Fruit fly (Drosophila melanogaster): ENCODE results near the gene Sk2.

DNA sequence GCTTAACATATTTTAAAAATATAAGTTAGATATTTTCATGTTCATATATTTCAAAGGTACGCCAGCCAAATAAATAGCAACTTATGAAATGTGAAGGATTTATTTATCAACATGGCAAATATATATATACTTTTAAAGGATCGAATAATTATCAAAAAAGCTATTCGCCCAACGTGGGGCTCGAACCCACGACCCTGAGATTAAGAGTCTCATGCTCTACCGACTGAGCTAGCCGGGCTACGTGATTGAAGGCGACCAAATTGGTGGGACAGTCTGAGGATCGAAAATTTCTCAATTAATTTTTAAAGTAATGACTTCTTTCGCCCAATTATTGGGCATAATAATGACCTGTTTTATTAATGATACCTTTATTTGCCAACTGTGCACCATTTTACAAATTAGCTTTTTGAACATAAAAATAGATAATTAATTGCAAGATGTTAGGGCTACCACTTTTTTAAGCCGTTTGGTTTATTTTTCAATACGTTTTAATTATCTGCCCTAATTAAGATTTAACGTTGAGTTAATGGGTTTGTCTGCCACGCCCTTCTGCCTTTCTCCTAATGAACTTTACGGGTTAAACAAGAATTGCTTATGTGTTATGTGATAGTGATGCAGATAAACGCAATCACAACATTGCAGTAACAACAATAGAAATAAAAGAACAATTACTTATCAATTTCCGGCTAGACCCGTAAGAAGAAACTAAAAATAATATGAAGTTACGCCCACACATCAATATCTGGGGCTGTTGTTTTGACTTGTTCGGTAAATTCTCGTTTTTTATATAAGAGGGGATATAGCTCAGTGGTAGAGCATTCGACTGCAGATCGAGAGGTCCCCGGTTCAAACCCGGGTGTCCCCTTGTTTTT lies 50.1 kb downstream of the Sk2 start:
- no peak for TF ChIP-seq Mnt (GFP tag; optimal IDR thresholded peaks at IDR 0.05)
- no peak for TF ChIP-seq Crg-1 (GFP tag; optimal IDR thresholded peaks at IDR 0.05)
- TF ChIP-seq CG14711 (tag; optimal IDR thresholded peaks at IDR 0.05): no peak
- no peak for TF ChIP-seq CG12768 (GFP tag; optimal IDR thresholded peaks at IDR 0.05)
- no peak for TF ChIP-seq pad (GFP tag; optimal IDR thresholded peaks at IDR 0.05)
- TF ChIP-seq bab1 (GFP tag; optimal IDR thresholded peaks at IDR 0.05): no peak
- no peak for TF ChIP-seq cnc (optimal IDR thresholded peaks at IDR 0.05)
- peak; percentile 2 for TF ChIP-seq kay (GFP tag; ENCODE audit: borderline replicate concordance)
- TF ChIP-seq CG1620 (GFP tag; optimal IDR thresholded peaks at IDR 0.05): no peak
- TF ChIP-seq CG11617 (GFP tag; optimal IDR thresholded peaks at IDR 0.05): no peak
- TF ChIP-seq CG33017 (tag; optimal IDR thresholded peaks at IDR 0.05): no peak
- TF ChIP-seq CG5204 (GFP tag; optimal IDR thresholded peaks at IDR 0.05): no peak

All from whole organism, adult.